Worm (Caenorhabditis elegans) whole organism, young adult: ENCODE results near the gene grl-17.
A peak's percentile ranks its signal among the peaks of the same experiment; 100 is the strongest.

ENCODE experiments used
- C17E4.6 ChIP-seq: fragments of 200-800 bp; sonication (Bioruptor generic); IDR thresholded peaks from 2 replicates; pipeline ENCODE4 v1.3.6; 2022; ENCODE audit warnings: missing genetic modification reagents, missing genetic modification characterization, missing compliant biosample characterization
- D2030.7 ChIP-seq: fragments of 200-800 bp; sonication (Bioruptor generic); IDR thresholded peaks from 2 replicates; pipeline ENCODE4 v1.3.6; 2022; ENCODE audit warnings: missing genetic modification reagents, missing genetic modification characterization, missing compliant biosample characterization
- F10E7.11 ChIP-seq: sonication (generic microtip); optimal IDR thresholded peaks from 2 replicates; lab custom pipeline; 2017; ENCODE audit warnings: mild to moderate bottlenecking, missing genetic modification characterization, moderate library complexity, missing compliant biosample characterization
- aptf-3 ChIP-seq: fragments of 200-800 bp; sonication (Bioruptor generic); IDR thresholded peaks from 2 replicates; pipeline ENCODE4 v1.3.6; 2022; ENCODE audit warnings: missing genetic modification characterization, missing compliant biosample characterization
- attf-5 ChIP-seq: fragments of 200-800 bp; sonication (Bioruptor generic); optimal IDR thresholded peaks from 2 replicates; lab custom pipeline; 2018; ENCODE audit warnings: mild to moderate bottlenecking, missing genetic modification characterization, missing compliant biosample characterization
- cebp-1 ChIP-seq, 2 experiments: fragments of 200-800 bp in 1 of 2; sonication (Bioruptor generic) in 1 of 2; sonication (generic microtip) in 1 of 2; IDR thresholded peaks in 1 of 2; optimal IDR thresholded peaks in 1 of 2; 2 replicates each; pipeline versions ENCODE4 v1.3.6 to Lab custom; 2017 to 2022; ENCODE audit warnings: missing compliant biosample characterization in 2 of 2, missing genetic modification characterization in 2 of 2, mild to moderate bottlenecking in 1 of 2, missing genetic modification reagents in 1 of 2, moderate library complexity in 1 of 2
- ceh-58 ChIP-seq: fragments of 200-800 bp; sonication (Bioruptor generic); IDR thresholded peaks from 2 replicates; pipeline ENCODE4 v1.3.6; 2022; ENCODE audit warnings: missing genetic modification characterization, missing compliant biosample characterization
- die-1 ChIP-seq: sonication (generic microtip); optimal IDR thresholded peaks from 2 replicates; lab custom pipeline; 2016; ENCODE audit warnings: missing genotype, mild to moderate bottlenecking, missing genetic modification characterization, missing compliant biosample characterization
- dox-1 ChIP-seq: fragments of 200-800 bp; sonication (Bioruptor generic); IDR thresholded peaks from 2 replicates; pipeline ENCODE4 v1.3.6; 2022; ENCODE audit warnings: missing genetic modification reagents, missing genetic modification characterization, missing compliant biosample characterization
- dpff-1 ChIP-seq: sonication (generic microtip); optimal IDR thresholded peaks from 2 replicates; lab custom pipeline; 2017; ENCODE audit warnings: mild to moderate bottlenecking, missing genetic modification characterization, missing compliant biosample characterization
- dpl-1 ChIP-seq: fragments of 150-350 bp; optimal IDR thresholded peaks from 2 replicates; lab custom pipeline; 2014; ENCODE audit warnings: missing biosample characterization, missing genetic modification reagents, missing genetic modification characterization
- egl-18 ChIP-seq: fragments of 200-800 bp; sonication (Bioruptor generic); IDR thresholded peaks from 2 replicates; pipeline ENCODE4 v1.3.6; 2022; ENCODE audit warnings: missing genetic modification reagents, missing genetic modification characterization, missing compliant biosample characterization
- fkh-3 ChIP-seq: sonication (generic microtip); optimal IDR thresholded peaks from 2 replicates; lab custom pipeline; 2016; ENCODE audit warnings: mild to moderate bottlenecking, missing genetic modification characterization, missing compliant biosample characterization
- gei-17 ChIP-seq: fragments of 200-800 bp; sonication (Bioruptor generic); optimal IDR thresholded peaks from 2 replicates; lab custom pipeline; 2018; ENCODE audit warnings: mild to moderate bottlenecking, missing genetic modification characterization, missing compliant biosample characterization
- hlh-26 ChIP-seq: fragments of 200-800 bp; sonication (Bioruptor generic); conservative IDR thresholded peaks from 2 replicates; pipeline ENCODE4 v1.3.6; 2022; ENCODE audit warnings: missing genetic modification reagents, missing genetic modification characterization, missing compliant biosample characterization
- hmg-1.2 ChIP-seq: fragments of 200-800 bp; sonication (Bioruptor generic); IDR thresholded peaks from 2 replicates; pipeline ENCODE4 v1.3.6; 2022; ENCODE audit warnings: missing genetic modification reagents, missing genetic modification characterization, missing compliant biosample characterization
- hsf-1 ChIP-seq: fragments of 200-800 bp; sonication (Bioruptor generic); IDR thresholded peaks from 2 replicates; pipeline ENCODE4 v1.3.6; 2022; ENCODE audit warnings: missing genetic modification reagents, missing genetic modification characterization, missing compliant biosample characterization
- lin-40 ChIP-seq: sonication (generic microtip); optimal IDR thresholded peaks from 2 replicates; lab custom pipeline; 2016; ENCODE audit warnings: missing genetic modification characterization, mild to moderate bottlenecking, missing compliant biosample characterization, missing genotype, missing genetic modification reagents
- lin-54 ChIP-seq: fragments of 200-800 bp; sonication (Bioruptor generic); optimal IDR thresholded peaks from 2 replicates; lab custom pipeline; 2018; ENCODE audit warnings: mild to moderate bottlenecking, missing genetic modification characterization, missing compliant biosample characterization
- lsl-1 ChIP-seq: fragments of 200-800 bp; sonication (Bioruptor generic); optimal IDR thresholded peaks from 2 replicates; lab custom pipeline; 2018; ENCODE audit warnings: mild to moderate bottlenecking, missing genetic modification characterization, moderate library complexity, missing compliant biosample characterization
- mcd-1 ChIP-seq: fragments of 200-800 bp; sonication (Bioruptor generic); IDR thresholded peaks from 2 replicates; pipeline ENCODE4 v1.3.6; 2022; ENCODE audit warnings: missing genetic modification reagents, missing genetic modification characterization, missing compliant biosample characterization
- mes-4 ChIP-seq: sonication (generic microtip); optimal IDR thresholded peaks from 2 replicates; lab custom pipeline; 2016; ENCODE audit warnings: missing genotype, missing genetic modification characterization, missing compliant biosample characterization
- mxl-1 ChIP-seq: sonication (generic microtip); optimal IDR thresholded peaks from 2 replicates; lab custom pipeline; 2016; ENCODE audit warnings: missing genetic modification characterization, missing compliant biosample characterization
- nfya-1 ChIP-seq: sonication (generic microtip); optimal IDR thresholded peaks from 2 replicates; lab custom pipeline; 2017; ENCODE audit warnings: antibody characterized with exemption, missing compliant biosample characterization, missing genetic modification characterization, borderline replicate concordance; ENCODE audit not compliant: insufficient read depth
- nfyb-1 ChIP-seq: fragments of 200-800 bp; sonication (Bioruptor generic); IDR thresholded peaks from 2 replicates; pipeline ENCODE4 v1.3.6; 2022; ENCODE audit warnings: missing genetic modification reagents, missing genetic modification characterization, missing compliant biosample characterization
- nhr-80 ChIP-seq: sonication (generic microtip); optimal IDR thresholded peaks from 2 replicates; lab custom pipeline; 2016; ENCODE audit warnings: missing genetic modification characterization, missing compliant biosample characterization
- nhr-90 ChIP-seq: sonication (generic microtip); optimal IDR thresholded peaks from 2 replicates; lab custom pipeline; 2016; ENCODE audit warnings: missing genotype, mild to moderate bottlenecking, missing genetic modification characterization, missing compliant biosample characterization
- pbrm-1 ChIP-seq: fragments of 200-800 bp; sonication (Bioruptor generic); IDR thresholded peaks from 2 replicates; pipeline ENCODE4 v1.3.6; 2022; ENCODE audit warnings: missing genetic modification reagents, missing genetic modification characterization, missing compliant biosample characterization
- pha-4 ChIP-seq: fragments of 150-350 bp; sonication (generic microtip); optimal IDR thresholded peaks from 2 replicates; lab custom pipeline; 2014; ENCODE audit warnings: missing biosample characterization, missing genetic modification reagents, missing genetic modification characterization
- rcor-1 ChIP-seq: fragments of 200-800 bp; sonication (Bioruptor generic); IDR thresholded peaks from 2 replicates; pipeline ENCODE4 v1.3.6; 2022; ENCODE audit warnings: missing genetic modification reagents, missing genetic modification characterization, missing compliant biosample characterization
- snpc-1.1 ChIP-seq: sonication (generic microtip); optimal IDR thresholded peaks from 2 replicates; lab custom pipeline; 2017; ENCODE audit warnings: missing genetic modification characterization, mild to moderate bottlenecking, missing compliant biosample characterization, antibody characterized with exemption, moderate library complexity, missing genotype, missing genetic modification reagents; ENCODE audit not compliant: insufficient read depth
- snpc-4 ChIP-seq, 5 experiments: fragments of 150-350 bp in 1 of 5; sonication (generic microtip) in 4 of 5; optimal IDR thresholded peaks; 2 replicates each; lab custom pipeline; 2014 to 2018; ENCODE audit warnings: missing genetic modification characterization in 5 of 5, missing biosample characterization in 3 of 5, antibody characterized with exemption in 2 of 5, mild to moderate bottlenecking in 2 of 5, missing compliant biosample characterization in 2 of 5, missing genotype in 2 of 5, moderate library complexity in 2 of 5, missing genetic modification reagents in 1 of 5
- ztf-18 ChIP-seq: sonication (generic microtip); optimal IDR thresholded peaks from 2 replicates; lab custom pipeline; 2016; ENCODE audit warnings: missing genotype, mild to moderate bottlenecking, missing genetic modification characterization, missing compliant biosample characterization

grl-17 gene

DNA sequence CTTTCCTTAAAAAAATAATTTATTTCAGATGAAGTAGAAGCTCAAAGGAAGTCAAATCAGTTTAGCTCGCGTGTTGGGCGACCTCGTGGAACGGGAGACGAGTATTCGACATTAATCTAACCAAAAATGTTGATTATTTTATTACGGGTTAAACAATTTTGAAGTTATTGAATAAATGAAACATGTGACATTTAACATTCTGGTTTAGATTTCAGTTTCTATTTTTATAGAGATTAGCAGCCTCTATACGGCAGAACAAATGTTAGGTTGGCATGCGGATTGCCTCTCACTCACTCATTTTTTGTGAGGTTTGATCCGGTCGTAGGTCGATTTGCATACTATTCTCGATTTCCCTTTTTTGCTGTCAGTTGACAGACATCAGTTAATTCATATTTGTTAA lies 20.7 kb upstream of the grl-17 start, which contains the start of gene F53F4.1:
Gene F53F4.1 (plus strand): TSS at position 301 of the 400 bp plus-strand sequence.
- TF ChIP-seq mes-4 (no peak), D2030.7 (GFP tag; lab: Robert Waterston, UW) (no peak), lin-54 (GFP tag; lab: Kevin White, UChicago) (no peak), nfyb-1 (no peak)

DNA sequence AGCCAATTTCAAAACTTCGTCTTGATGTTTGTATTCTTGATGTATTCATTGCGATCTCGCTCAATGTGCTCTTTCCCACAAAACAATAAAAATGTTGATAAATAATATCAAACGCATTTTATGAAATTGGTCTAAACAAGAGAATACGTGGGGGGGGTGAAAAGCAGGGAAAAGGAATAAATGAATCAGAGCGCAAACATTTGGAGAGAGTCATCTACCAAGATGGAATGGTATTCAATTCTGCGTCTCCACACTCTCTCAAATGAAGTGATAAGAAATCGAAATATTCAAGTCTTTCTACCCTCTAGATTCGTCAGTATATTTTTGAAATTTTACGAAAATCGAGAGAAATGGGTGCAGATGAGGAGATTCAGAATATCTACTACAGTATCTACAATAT lies 17.0 kb upstream of the grl-17 start, which contains the start of gene C50B8.5:
Gene C50B8.5 (plus strand): TSS at position 273 of the 400 bp plus-strand sequence.
- TF ChIP-seq lin-40: no peak
- peak; percentile 46 for TF ChIP-seq nhr-80 (tag; lab: Kevin White, UChicago)
- TF ChIP-seq, all 124 proteins: peak for 1

DNA sequence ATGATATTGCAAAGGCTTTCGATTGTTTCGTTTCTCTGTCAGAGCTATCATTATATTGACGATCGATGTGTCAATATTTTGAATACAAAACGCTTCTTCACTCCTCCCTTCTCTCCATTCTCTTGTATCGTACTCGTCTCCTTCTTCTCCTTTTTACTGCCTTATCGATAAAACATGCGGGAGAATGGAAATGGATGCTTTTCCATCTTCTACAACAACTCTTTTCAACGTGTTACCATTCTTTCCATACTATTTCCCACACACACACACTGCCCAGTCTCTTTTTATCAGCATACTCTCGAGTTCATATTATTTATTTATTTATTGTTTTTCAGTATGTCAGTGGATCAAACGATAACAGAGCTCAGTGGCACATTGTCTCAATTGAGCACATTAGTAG lies 14.9 kb upstream of the grl-17 start, which contains the start of gene C50B8.6:
Gene C50B8.6 (plus strand): TSS at position 336 of the 400 bp plus-strand sequence.
- TF ChIP-seq cebp-1 (GFP tag; IDR thresholded peaks at IDR 0.05; lab: Robert Waterston, UW): no peak
- TF ChIP-seq cebp-1 (tag; optimal IDR thresholded peaks at IDR 0.05; lab: Kevin White, UChicago): no peak
- TF ChIP-seq nhr-80 (tag; lab: Kevin White, UChicago): peak; percentile 82

DNA sequence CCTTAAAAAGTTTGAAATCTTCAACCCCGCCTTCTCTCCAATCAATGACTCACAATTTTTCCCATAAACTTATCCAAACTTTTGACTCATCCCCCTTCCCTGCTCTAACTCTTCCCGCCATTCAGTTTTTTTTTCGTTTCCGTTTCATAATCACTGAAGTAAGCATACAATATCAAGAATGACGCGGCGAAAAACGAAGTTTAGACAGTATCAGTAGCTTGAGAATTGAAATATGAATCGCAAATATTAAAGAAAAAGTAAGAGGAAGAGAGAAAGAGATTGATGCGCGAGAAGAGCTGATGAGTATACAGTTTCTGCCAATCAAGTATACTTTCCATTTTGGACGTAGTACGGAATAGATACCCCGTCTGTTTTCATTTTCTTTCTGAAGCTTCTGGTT lies 13.7 kb upstream of the grl-17 start:
- TF ChIP-seq C17E4.6 (GFP tag; lab: Robert Waterston, UW) (no peak), nhr-80 (tag; lab: Kevin White, UChicago) (peak; percentile 75)

DNA sequence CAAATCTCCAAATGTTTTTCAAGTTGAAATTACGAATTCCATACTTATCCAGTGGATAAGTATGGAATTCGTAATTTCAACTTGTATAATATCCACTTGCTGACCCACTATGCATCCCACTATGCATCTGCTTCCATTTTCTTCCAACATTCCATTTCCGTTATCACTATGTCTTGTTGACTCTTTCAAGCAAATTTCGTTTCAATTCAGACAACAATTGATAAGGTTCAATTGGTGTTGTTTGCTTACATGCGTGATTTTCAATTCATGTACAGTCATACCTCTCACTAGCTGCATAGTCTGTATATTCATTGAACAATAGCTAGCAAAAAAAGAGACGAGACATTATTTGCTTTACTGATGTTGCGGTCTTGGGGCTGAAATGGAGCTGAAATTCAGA lies 13.1 kb upstream of the grl-17 start:
- no peak for TF ChIP-seq snpc-1.1
- peak; percentile 17 for TF ChIP-seq nhr-80 (tag; lab: Kevin White, UChicago)

DNA sequence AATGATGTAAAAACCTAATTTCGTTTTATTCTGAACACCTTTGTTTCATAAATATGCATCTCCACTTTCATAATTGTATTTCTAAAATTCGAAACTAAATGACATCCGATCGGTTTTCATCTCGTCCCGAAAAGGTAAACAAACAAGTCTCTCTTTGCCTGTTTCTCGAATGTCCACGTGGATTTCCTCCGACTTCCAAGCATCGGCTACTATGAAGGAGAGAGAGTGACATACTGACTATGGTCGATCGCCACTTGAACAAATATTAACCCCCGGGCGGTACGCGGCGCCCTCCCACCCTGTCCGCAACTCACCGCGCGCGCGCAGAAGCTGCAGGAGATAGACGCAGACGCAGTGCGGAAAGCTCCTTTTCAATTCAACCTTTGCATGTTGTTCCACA lies 12.1 kb upstream of the grl-17 start:
- no peak for TF ChIP-seq nhr-90 (tag; lab: Kevin White, UChicago)
- 0 out of 2 replicates have a peak, but pooled peaks have one; percentile 9 for TF ChIP-seq hsf-1 (GFP tag; lab: Robert Waterston, UW)

DNA sequence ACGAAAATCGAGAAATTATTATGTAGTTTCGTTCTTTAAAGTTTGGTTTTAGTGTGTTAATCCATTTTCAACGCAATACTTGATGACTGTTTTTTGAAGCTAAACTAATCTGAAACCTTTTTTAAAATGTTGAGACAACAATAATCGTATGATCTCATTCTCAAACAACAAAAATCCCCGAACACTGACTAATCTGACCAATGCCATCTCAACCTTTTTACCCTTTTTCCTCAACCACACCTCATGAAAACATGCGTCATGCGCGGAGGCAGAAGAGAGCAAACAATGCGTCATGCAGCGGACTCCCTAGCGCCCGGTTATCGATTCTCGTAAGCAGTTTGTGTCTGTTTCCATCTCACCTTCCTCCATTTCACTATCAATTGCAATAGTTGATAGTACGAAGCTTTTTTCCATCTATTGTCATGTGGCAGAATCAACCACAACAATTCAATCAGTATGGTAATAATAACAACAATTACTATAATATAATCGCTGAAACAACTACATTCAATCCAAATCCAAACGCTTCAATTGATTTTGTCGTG lies 8.0 kb upstream of the grl-17 start, which contains the start of gene C50B8.4:
Gene C50B8.4 (plus strand): TSS at position 299 of the 545 bp plus-strand sequence.
- TF ChIP-seq dpff-1 (tag; lab: Kevin White, UChicago): no peak
- TF ChIP-seq nhr-80 (tag; lab: Kevin White, UChicago): peak; percentile 75
- TF ChIP-seq pbrm-1 (GFP tag; lab: Robert Waterston, UW): no peak
- TF ChIP-seq dpl-1: no peak
- no peak for TF ChIP-seq hlh-26 (GFP tag; lab: Robert Waterston, UW)
- TF ChIP-seq mes-4: no peak
- no peak for TF ChIP-seq snpc-4 (GFP tag; optimal IDR thresholded peaks at IDR 0.05; lab: Kevin White, UChicago)
- peak in 1 of 4 experiments; percentile 8 for TF ChIP-seq snpc-4 (tag; optimal IDR thresholded peaks at IDR 0.05; lab: Kevin White, UChicago)
- TF ChIP-seq nfya-1: no peak
- TF ChIP-seq mxl-1 (tag; lab: Kevin White, UChicago): no peak
- no peak for TF ChIP-seq dox-1 (GFP tag; lab: Robert Waterston, UW)
- TF ChIP-seq, all 124 proteins: peak for 2

DNA sequence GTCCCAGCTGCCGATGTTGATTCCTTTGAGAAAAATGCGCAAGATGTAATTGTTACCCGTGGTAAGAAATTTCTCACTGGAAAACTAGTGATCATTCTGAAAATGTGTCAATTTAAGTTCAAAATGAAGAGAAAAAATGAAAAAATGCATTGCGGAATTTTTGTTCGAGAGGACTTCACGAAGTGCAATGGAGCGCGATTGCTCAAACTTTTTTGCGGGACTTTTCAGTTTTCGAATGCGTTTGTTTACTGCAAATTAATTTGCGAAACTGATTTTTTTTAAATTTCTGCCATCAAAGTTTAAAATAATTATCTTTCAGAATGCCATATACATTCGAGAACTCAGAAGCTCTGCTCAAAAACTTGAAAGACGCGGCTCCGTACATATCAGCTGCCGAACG lies 4.8 kb upstream of the grl-17 start, which contains the start of the genes nuaf-1 and bir-2:
Gene nuaf-1 (minus strand): TSS at position 98 of the 400 bp plus-strand sequence.
Gene bir-2 (plus strand): TSS at position 318 of the 400 bp plus-strand sequence.
- 0 out of 2 replicates have a peak, but pooled peaks have one; percentile 8 for TF ChIP-seq hmg-1.2 (GFP tag; lab: Robert Waterston, UW)
- no peak for TF ChIP-seq aptf-3 (GFP tag; lab: Robert Waterston, UW)
- TF ChIP-seq gei-17 (GFP tag; lab: Kevin White, UChicago): no peak
- peak; percentile 41 for TF ChIP-seq lsl-1 (GFP tag; lab: Kevin White, UChicago)
- TF ChIP-seq rcor-1: peak; percentile 29; the same call in 1 of the 2 replicates
- TF ChIP-seq ztf-18: no peak
- peak; percentile 65 for TF ChIP-seq lin-54 (GFP tag; lab: Kevin White, UChicago)
- TF ChIP-seq D2030.7 (GFP tag; lab: Robert Waterston, UW): peak; percentile 45
- no peak for TF ChIP-seq cebp-1 (GFP tag; IDR thresholded peaks at IDR 0.05; lab: Robert Waterston, UW)
- no peak for TF ChIP-seq cebp-1 (tag; optimal IDR thresholded peaks at IDR 0.05; lab: Kevin White, UChicago)
- TF ChIP-seq ceh-58: no peak
- 0 out of 2 replicates have a peak, but pooled peaks have one; percentile 24 for TF ChIP-seq dox-1 (GFP tag; lab: Robert Waterston, UW)
- no peak for TF ChIP-seq die-1 (tag; lab: Kevin White, UChicago)
- no peak for TF ChIP-seq F10E7.11 (tag; lab: Kevin White, UChicago)
- peak; percentile 9 for TF ChIP-seq attf-5 (GFP tag; lab: Kevin White, UChicago)
- TF ChIP-seq fkh-3 (tag; lab: Kevin White, UChicago): no peak
- TF ChIP-seq mcd-1 (GFP tag; lab: Robert Waterston, UW): peak; percentile 94
- no peak for TF ChIP-seq egl-18 (GFP tag; lab: Robert Waterston, UW)
- TF ChIP-seq pha-4: no peak
